Fruit fly (Drosophila melanogaster): ENCODE results near the gene CG13965.

CG13965 gene

DNA sequence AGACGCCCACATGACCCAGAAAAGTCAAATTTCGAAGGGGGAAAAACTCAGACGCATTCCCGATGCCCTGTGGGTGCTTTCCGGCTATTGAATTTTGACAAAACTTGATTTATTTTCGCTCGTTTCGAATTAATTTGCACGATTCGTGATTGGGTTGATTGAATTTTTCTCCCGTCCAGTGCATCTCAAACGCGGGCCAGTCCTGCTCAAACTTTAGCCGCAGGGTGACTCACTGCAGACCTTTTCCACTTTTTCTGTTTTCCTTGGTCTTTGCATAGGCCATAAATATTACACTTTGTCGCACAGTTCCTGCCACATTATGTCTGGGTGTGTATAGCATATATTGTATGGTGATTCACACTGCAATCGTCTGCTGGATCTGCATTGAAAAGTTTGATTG, 19.0 kb downstream of the CG13965 start:
- TF ChIP-seq ovo (GFP tag; optimal IDR thresholded peaks at IDR 0.05) (no peak), kay (GFP tag; ENCODE audit: borderline replicate concordance) (no peak), toe (GFP tag; optimal IDR thresholded peaks at IDR 0.05) (no peak), CG33017 (tag; optimal IDR thresholded peaks at IDR 0.05) (no peak), CG7045 (GFP tag; optimal IDR thresholded peaks at IDR 0.05) (no peak), pad (GFP tag; optimal IDR thresholded peaks at IDR 0.05) (no peak), Hr96 (GFP tag; optimal IDR thresholded peaks at IDR 0.05) (no peak), CG12768 (GFP tag; optimal IDR thresholded peaks at IDR 0.05) (no peak), Clk (GFP tag; optimal IDR thresholded peaks at IDR 0.05) (no peak), CG11617 (GFP tag; optimal IDR thresholded peaks at IDR 0.05) (no peak), Crg-1 (GFP tag; optimal IDR thresholded peaks at IDR 0.05) (no peak)

DNA sequence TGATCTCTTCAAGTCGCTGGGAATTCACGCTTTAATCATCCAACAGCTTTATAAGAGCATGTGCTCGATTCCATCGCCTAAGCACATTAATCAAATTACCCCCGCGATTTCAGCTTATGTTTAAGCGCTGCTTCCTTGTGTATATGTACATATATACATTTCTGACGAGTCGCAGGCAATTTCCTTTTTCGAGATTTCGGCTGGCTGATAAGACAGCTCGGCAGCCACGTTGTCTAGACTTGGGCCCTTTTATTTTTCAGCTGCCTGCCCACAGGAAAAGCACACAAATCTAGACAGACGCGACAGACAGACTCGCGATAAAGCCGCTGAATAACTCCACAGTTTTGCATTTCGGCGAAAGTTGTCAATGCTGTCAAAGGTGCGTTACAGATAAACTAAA, 19.6 kb downstream of the CG13965 start:
- TF ChIP-seq CG7101 (tag; optimal IDR thresholded peaks at IDR 0.05) = no peak
- no peak for TF ChIP-seq CG1620 (GFP tag; optimal IDR thresholded peaks at IDR 0.05)
- no peak for TF ChIP-seq toe (GFP tag; optimal IDR thresholded peaks at IDR 0.05)

DNA sequence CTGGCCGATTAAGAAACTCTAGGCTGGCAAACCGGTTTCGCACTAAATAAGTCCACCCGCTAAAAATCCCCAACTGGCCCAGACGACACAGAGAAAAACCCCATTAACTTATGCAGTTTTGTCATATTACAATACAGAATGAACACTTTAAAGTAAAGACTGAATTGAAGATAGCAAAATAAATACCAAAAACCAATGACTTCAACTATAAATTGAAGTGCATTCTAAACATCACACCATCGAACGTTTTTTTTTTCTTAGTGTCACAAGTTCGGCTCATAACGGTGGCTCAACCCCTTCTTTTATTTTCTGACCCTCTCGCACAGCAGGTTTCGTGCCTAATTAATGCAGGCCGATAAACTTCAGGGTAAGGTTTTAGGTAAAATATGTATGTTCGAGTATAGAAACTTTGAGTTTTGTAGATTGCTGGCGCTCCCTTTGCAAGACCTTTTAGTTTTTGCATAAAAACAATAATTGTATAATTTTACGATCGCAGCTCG, 20.8 kb downstream of the CG13965 start:
- no peak for TF ChIP-seq CG12768 (GFP tag; optimal IDR thresholded peaks at IDR 0.05)
- TF ChIP-seq CG1620 (GFP tag; optimal IDR thresholded peaks at IDR 0.05) = no peak
- no peak for TF ChIP-seq CG33017 (tag; optimal IDR thresholded peaks at IDR 0.05)
- TF ChIP-seq Hr96 (GFP tag; optimal IDR thresholded peaks at IDR 0.05) = no peak
- TF ChIP-seq ovo (GFP tag; optimal IDR thresholded peaks at IDR 0.05) = no peak
- TF ChIP-seq toe (GFP tag; optimal IDR thresholded peaks at IDR 0.05) = no peak
- TF ChIP-seq pad (GFP tag; optimal IDR thresholded peaks at IDR 0.05) = no peak
- TF ChIP-seq bab1 (GFP tag; optimal IDR thresholded peaks at IDR 0.05) = no peak
- no peak for TF ChIP-seq CG5204 (GFP tag; optimal IDR thresholded peaks at IDR 0.05)
- TF ChIP-seq CG7101 (tag; optimal IDR thresholded peaks at IDR 0.05) = no peak
- TF ChIP-seq CG11617 (GFP tag; optimal IDR thresholded peaks at IDR 0.05) = no peak
- no peak for TF ChIP-seq cic (GFP tag; optimal IDR thresholded peaks at IDR 0.05)
- TF ChIP-seq kay (GFP tag; ENCODE audit: borderline replicate concordance) = no peak

DNA sequence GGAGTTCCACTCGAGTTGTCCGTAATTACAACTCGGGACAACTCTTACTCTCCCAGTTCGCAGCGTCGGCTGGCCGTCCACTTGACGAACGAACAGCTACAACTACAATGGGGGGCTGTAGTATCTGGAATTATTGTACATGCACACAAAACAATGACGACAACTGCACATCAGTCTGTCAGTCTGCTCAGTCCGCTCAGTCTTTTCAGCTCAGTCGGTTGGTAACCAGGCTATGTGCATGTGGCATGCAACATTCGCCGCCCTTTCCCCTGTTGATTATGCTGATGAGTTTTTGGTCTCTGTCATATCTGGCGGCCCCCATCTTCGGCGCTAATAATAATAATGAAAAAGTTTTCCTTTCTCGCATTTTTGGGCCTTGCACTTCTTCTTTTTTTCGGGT, 22.1 kb downstream of the CG13965 start:
- TF ChIP-seq Crg-1 (GFP tag; optimal IDR thresholded peaks at IDR 0.05) (no peak), Mnt (GFP tag; optimal IDR thresholded peaks at IDR 0.05) (no peak), toe (GFP tag; optimal IDR thresholded peaks at IDR 0.05) (no peak), CG33017 (tag; optimal IDR thresholded peaks at IDR 0.05) (no peak), CG7101 (tag; optimal IDR thresholded peaks at IDR 0.05) (no peak), CG14711 (tag; optimal IDR thresholded peaks at IDR 0.05) (no peak), cnc (optimal IDR thresholded peaks at IDR 0.05) (no peak), CG7045 (GFP tag; optimal IDR thresholded peaks at IDR 0.05) (no peak)

DNA sequence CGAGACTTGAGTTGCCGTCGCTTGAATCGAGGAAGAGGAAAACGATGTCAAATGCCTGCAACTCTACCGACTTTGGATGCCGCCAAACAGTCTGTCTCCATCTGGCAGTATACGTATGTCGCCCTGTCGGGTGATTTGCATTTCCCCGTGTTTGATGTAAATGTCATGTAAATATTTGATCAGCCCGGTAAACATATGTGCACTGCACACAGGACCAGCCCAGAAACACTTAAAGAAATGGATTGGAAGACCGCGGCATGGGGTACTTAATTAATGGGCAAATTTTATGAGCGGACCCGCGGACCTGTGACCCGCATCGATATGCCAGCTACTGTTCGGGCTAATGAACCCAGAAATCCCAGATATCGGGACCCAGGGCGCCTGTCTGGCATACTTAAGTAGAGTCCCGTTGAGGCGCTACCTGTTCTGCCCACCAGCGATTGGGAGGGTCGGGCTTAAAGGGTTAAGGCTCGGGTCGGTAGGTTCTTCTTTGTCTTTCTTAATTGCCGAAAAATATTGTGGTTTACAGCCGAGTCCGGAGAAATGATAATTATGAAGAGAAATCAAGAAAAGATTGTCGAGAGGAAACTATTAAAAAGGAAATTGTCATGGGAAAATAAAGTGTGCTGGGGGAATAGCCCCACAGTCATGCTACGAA, 24.2 kb downstream of the CG13965 start:
- TF ChIP-seq CG7045 (GFP tag; optimal IDR thresholded peaks at IDR 0.05) (no peak), Mnt (GFP tag; optimal IDR thresholded peaks at IDR 0.05) (no peak), bab1 (GFP tag; optimal IDR thresholded peaks at IDR 0.05) (no peak), cnc (optimal IDR thresholded peaks at IDR 0.05) (no peak), toe (GFP tag; optimal IDR thresholded peaks at IDR 0.05) (no peak), CG14711 (tag; optimal IDR thresholded peaks at IDR 0.05) (no peak), ovo (GFP tag; optimal IDR thresholded peaks at IDR 0.05) (no peak)

DNA sequence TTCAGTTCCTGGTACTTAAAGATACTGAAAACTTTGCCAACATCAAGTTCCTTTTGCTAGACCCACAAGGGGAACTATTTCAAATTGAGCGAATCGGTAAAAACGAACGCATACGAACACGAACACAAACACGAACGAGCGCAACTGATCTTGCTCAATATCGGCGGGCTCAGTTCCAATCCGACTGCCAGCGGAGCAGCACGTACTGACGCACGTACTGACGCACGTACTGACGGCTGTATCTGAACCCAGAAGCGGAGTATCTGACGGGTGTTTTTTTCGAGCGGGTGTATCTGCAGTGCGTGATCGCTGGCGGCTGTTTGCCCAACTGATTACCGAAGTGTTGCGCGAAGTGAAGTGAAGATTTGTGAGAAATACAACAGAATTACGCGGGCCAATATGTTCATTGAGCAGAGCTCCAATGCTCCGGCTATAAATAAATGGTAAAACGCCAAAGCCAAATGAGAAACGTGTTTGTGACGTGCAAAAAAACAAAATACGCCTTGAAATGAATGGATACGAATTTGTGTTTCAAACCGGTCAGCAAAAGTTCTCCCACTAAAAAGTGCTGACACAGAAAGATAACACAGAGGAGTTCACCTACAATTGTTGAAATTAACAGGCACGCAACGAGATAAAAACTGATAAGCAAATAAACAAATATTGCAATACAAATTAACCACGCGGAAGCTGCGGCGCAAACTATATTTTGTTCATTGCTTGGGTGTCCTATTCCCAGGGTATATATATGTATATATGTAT, 26.9 kb downstream of the CG13965 start:
- TF ChIP-seq cic (GFP tag; optimal IDR thresholded peaks at IDR 0.05) (peak; percentile 26), bab1 (GFP tag; optimal IDR thresholded peaks at IDR 0.05) (peak; percentile 21), CG7101 (tag; optimal IDR thresholded peaks at IDR 0.05) (peak; percentile 21), Mnt (GFP tag; optimal IDR thresholded peaks at IDR 0.05) (peak; percentile 17), Crg-1 (GFP tag; optimal IDR thresholded peaks at IDR 0.05) (no peak), CG7045 (GFP tag; optimal IDR thresholded peaks at IDR 0.05) (no peak), tj (GFP tag; optimal IDR thresholded peaks at IDR 0.05) (peak; percentile 93), pad (GFP tag; optimal IDR thresholded peaks at IDR 0.05) (peak; percentile 79), CG5204 (GFP tag; optimal IDR thresholded peaks at IDR 0.05) (peak; percentile 15), cnc (optimal IDR thresholded peaks at IDR 0.05) (no peak)

DNA sequence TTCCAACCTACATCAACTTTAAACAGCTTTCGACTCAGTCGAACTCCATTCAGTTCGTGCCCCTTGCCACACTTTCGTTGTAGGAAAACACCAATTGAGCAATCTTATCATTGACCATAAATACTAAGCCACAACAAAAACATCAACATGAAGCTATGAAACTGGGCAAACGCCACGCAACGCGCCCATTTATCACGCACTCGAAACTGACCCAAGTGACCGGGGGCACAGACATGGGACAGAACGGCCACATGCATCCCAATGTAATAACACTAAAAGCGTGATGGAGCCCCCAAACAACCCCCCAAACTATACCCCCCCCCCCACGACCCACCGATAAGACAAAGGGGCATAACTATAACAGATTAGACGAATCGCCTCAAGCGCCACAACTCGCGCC, 29.6 kb downstream of the CG13965 start:
- no peak for TF ChIP-seq cic (GFP tag; optimal IDR thresholded peaks at IDR 0.05)
- TF ChIP-seq CG11617 (GFP tag; optimal IDR thresholded peaks at IDR 0.05) = no peak
- no peak for TF ChIP-seq Crg-1 (GFP tag; optimal IDR thresholded peaks at IDR 0.05)
- no peak for TF ChIP-seq Clk (GFP tag; optimal IDR thresholded peaks at IDR 0.05)
